Worm (Caenorhabditis elegans): ENCODE results near the gene cest-10.

Gene cest-10

DNA sequence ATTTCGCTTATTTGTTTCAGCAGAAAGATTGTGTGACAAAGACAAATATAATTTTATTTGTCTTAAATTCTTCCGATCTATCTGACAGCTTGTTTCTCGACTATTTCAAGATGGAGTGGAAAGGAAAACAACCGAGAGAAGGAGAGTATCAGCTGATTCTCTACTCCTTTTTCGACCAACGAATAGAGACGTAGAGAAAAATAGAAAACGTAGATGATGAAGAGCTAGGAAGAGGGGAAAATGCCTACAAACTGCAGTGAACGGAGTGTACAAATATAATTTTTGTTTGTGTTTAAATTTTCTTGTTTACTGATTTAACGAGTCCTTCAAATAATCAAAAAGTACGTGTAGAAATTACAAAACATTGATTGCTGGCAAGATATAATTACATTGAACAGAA lies 32.6 kb upstream of the cest-10 start (continued):
- TF ChIP-seq daf-12 (tag; optimal IDR thresholded peaks at IDR 0.05) (no peak), unc-39 (tag; optimal IDR thresholded peaks at IDR 0.05) (no peak), nhr-48 (tag; optimal IDR thresholded peaks at IDR 0.05) (no peak), ces-1 (GFP tag; optimal IDR thresholded peaks at IDR 0.05) (no peak), madf-9 (GFP tag; conservative IDR thresholded peaks at IDR 0.05) (no peak), F10B5.3 (tag; optimal IDR thresholded peaks at IDR 0.05) (no peak), snpc-4 (tag; optimal IDR thresholded peaks at IDR 0.05) (no peak), zip-11 (GFP tag; IDR thresholded peaks at IDR 0.05) (no peak), F26F4.8 (GFP tag; conservative IDR thresholded peaks at IDR 0.05) (no peak), ztf-11 (tag; optimal IDR thresholded peaks at IDR 0.05) (no peak), pha-4 (GFP tag; IDR thresholded peaks at IDR 0.05) (no peak), pha-4 (tag; optimal IDR thresholded peaks at IDR 0.05) (no peak), lin-13 (GFP tag; optimal IDR thresholded peaks at IDR 0.05) (no peak), mes-2 (tag; optimal IDR thresholded peaks at IDR 0.05; ENCODE audit: poor library complexity, severe bottlenecking) (peak; percentile 6), lin-38 (GFP tag; IDR thresholded peaks at IDR 0.05) (peak; percentile 29; the same call in 1 of the 2 replicates), lir-3 (tag; optimal IDR thresholded peaks at IDR 0.05) (no peak), T26A8.4 (GFP tag; IDR thresholded peaks at IDR 0.05) (no peak), nhr-102 (tag; optimal IDR thresholded peaks at IDR 0.05) (no peak), nhr-42 (GFP tag; IDR thresholded peaks at IDR 0.05) (no peak), madf-5 (GFP tag; IDR thresholded peaks at IDR 0.05) (no peak), daf-8 (GFP tag; IDR thresholded peaks at IDR 0.05) (no peak)

ce11 chrIV:7149020-7149601 lies 31.2 kb upstream of the cest-10 start, which contains the start of gene C34D4.4:
Gene C34D4.4, plus strand, starts transcription at chrIV:7149361.
- TF ChIP-seq ama-1 (optimal IDR thresholded peaks at IDR 0.05) (peak; percentile 46), daf-19 (GFP tag; conservative IDR thresholded peaks at IDR 0.05) (no peak), hlh-11 (tag; optimal IDR thresholded peaks at IDR 0.05) (peak; percentile 25), arid-1 (GFP tag; conservative IDR thresholded peaks at IDR 0.05) (0 out of 2 replicates have a peak, but pooled peaks have one; percentile 37), gei-8 (GFP tag; optimal IDR thresholded peaks at IDR 0.05) (no peak), mep-1 (tag; optimal IDR thresholded peaks at IDR 0.05) (peak; percentile 41), nhr-28 (tag; optimal IDR thresholded peaks at IDR 0.05) (peak; percentile 5), lin-13 (GFP tag; optimal IDR thresholded peaks at IDR 0.05) (peak; percentile 27), set-16 (GFP tag; IDR thresholded peaks at IDR 0.05) (no peak), dpl-1 (GFP tag; optimal IDR thresholded peaks at IDR 0.05) (peak; percentile 58), mes-2 (tag; optimal IDR thresholded peaks at IDR 0.05; ENCODE audit: poor library complexity, severe bottlenecking) (peak; percentile 52), tag-97 (GFP tag; IDR thresholded peaks at IDR 0.05) (no peak), hlh-30 (tag; optimal IDR thresholded peaks at IDR 0.05; ENCODE audit: insufficient read depth) (peak; percentile 1), daf-16 (GFP tag; optimal IDR thresholded peaks at IDR 0.05) (no peak), daf-16 (tag; optimal IDR thresholded peaks at IDR 0.05) (peak; percentile 10), lsy-2 (tag; optimal IDR thresholded peaks at IDR 0.05) (peak; percentile 44 to 96), aha-1 (tag) (peak; percentile 56), dmd-6 (GFP tag; IDR thresholded peaks at IDR 0.05) (0 out of 2 replicates have a peak, but pooled peaks have one; percentile 15), pha-4 (GFP tag; IDR thresholded peaks at IDR 0.05) (no peak), pha-4 (tag; optimal IDR thresholded peaks at IDR 0.05) (peak; percentile 13)

DNA sequence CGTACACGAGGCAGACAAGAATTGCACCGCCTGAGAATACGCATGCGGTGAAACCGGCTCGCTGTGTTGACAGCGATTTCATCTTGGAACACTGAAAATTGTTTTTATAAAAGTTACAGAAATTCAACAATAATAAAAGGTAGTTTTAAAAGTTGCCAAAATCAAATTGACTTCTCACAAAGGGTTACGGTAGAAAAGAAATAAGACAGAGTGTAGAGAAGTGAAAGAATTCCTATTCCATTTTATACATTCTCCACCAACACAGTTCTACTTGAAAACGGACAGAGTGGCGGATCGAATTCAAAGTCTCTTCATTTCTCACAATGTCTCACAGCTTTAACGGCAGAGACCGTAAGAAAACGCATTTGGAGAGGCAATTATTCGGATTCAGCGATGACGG lies 27.9 kb upstream of the cest-10 start, which contains the start of gene col-113:
col-113 (minus strand) TSS at position 101 of the 400 bp plus-strand sequence.
- TF ChIP-seq T20F7.1 (GFP tag; optimal IDR thresholded peaks at IDR 0.05) (no peak), php-3 (GFP tag; IDR thresholded peaks at IDR 0.05) (no peak), daf-16 (GFP tag; optimal IDR thresholded peaks at IDR 0.05) (no peak), daf-16 (tag; optimal IDR thresholded peaks at IDR 0.05) (no peak), nhr-76 (tag; optimal IDR thresholded peaks at IDR 0.05) (no peak), cey-2 (tag; optimal IDR thresholded peaks at IDR 0.05; ENCODE audit: borderline replicate concordance, insufficient read depth) (no peak), mdl-1 (tag; optimal IDR thresholded peaks at IDR 0.05) (no peak), unc-62 (GFP tag; optimal IDR thresholded peaks at IDR 0.05 in 1 of 2) (no peak), unc-62 (tag; optimal IDR thresholded peaks at IDR 0.05) (no peak), skn-1 (tag; optimal IDR thresholded peaks at IDR 0.05) (no peak), lim-7 (GFP tag; IDR thresholded peaks at IDR 0.05) (no peak), nhr-11 (tag; optimal IDR thresholded peaks at IDR 0.05) (no peak), mep-1 (tag; optimal IDR thresholded peaks at IDR 0.05) (no peak), duxl-1 (tag; optimal IDR thresholded peaks at IDR 0.05; ENCODE audit: poor library complexity) (no peak), daf-12 (tag; optimal IDR thresholded peaks at IDR 0.05) (no peak), nhr-6 (tag; optimal IDR thresholded peaks at IDR 0.05) (no peak), ceh-28 (tag; optimal IDR thresholded peaks at IDR 0.05) (no peak)
